Fruit fly (Drosophila melanogaster): ENCODE data around the gene Lmpt.

The Lmpt gene

DNA sequence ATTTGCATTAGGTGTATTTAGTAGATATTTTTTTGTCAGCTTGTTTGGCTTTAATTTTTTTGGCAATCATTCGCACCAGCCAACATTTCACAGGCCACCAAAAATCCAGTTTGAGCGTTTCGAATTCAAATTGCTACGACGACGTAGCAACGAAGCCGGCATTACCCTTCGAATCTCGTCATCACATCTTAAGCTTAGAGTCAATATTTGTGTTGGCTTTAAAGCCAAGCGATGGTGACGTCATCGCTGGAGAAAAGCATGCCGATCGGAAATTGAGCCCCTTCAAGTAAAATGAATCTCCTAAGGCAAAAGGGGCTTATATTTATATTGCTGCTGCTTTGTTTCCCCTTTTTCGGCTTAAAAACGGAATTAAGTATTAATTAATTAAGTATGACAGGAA, 6.5 kb downstream of the Lmpt start:
- TF ChIP-seq insv (optimal IDR thresholded peaks at IDR 0.05) (no peak), psq (optimal IDR thresholded peaks at IDR 0.05) (no peak), Myc (optimal IDR thresholded peaks at IDR 0.05) (no peak), ttk (optimal IDR thresholded peaks at IDR 0.05) (no peak), Sin3A (optimal IDR thresholded peaks at IDR 0.05) (no peak), h (optimal IDR thresholded peaks at IDR 0.05) (no peak)

DNA sequence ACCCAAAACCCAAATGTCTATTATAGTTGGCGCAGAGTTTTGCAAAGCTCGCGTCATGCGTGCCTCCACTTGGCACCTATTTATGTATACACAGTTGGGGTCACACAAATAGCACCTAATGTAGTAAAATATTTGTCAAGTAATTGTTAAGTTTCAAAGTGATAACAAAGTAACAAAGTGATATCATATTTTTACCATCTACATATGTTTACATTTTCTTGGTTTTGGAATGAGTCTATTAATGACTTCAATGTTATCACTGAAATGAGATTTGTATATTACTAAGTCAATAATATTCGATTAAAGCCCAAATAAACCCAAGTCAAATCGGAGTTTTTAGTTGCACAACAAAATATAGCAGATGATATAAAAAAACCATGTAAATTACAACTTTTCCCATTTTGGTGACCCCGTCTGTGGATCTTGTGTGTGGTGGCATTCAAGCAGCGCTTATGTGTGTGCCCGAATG, 7.4 kb downstream of the Lmpt start:
- no peak for TF ChIP-seq ttk (optimal IDR thresholded peaks at IDR 0.05)
- TF ChIP-seq Myc (optimal IDR thresholded peaks at IDR 0.05), result no peak
- TF ChIP-seq psq (optimal IDR thresholded peaks at IDR 0.05), result no peak
- no peak for TF ChIP-seq insv (optimal IDR thresholded peaks at IDR 0.05)
- TF ChIP-seq h (optimal IDR thresholded peaks at IDR 0.05), result no peak
- TF ChIP-seq Sin3A (optimal IDR thresholded peaks at IDR 0.05), result no peak

DNA sequence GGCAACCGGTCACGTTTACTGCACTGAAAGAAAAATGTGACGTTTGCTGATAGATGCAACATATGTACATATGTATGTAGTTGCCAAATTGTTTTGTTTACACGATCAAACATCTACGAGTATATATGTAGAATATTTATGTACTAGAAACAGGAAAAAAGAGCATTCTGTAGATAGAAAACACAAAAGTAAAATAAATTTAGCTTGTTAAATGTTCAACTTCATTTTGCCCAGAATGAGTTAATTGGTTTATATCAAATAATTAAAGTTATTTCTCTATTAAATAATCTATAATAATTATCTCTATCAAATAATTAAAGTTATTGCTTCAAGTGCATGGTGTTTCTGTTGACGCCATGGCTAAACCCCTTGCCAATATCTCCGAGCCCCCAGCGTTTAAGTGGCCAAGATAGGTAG, 8.0 kb downstream of the Lmpt start:
- TF ChIP-seq Sin3A (optimal IDR thresholded peaks at IDR 0.05) (no peak), psq (optimal IDR thresholded peaks at IDR 0.05) (no peak), insv (optimal IDR thresholded peaks at IDR 0.05) (no peak), h (optimal IDR thresholded peaks at IDR 0.05) (no peak), ttk (optimal IDR thresholded peaks at IDR 0.05) (no peak), Myc (optimal IDR thresholded peaks at IDR 0.05) (no peak)

DNA sequence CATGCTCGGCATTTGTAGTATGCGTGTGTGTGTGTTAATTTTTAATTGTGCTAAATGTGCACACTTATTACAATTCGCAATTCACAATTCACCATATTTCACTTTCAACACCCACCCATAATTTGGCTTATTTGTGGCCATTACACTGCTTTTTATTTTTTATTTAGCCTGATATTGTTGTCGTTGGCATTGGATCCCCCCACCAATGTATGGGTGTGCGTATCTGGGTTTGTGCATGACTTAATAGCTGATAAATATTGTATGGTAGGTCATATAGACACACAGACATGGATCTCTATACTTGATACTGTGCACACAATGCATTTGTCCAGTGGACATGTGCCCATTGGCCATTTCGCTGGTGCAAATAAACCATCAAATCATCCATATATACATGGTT, 8.6 kb downstream of the Lmpt start:
- no peak for TF ChIP-seq psq (optimal IDR thresholded peaks at IDR 0.05)
- no peak for TF ChIP-seq ttk (optimal IDR thresholded peaks at IDR 0.05)
- no peak for TF ChIP-seq Sin3A (optimal IDR thresholded peaks at IDR 0.05)
- no peak for TF ChIP-seq Myc (optimal IDR thresholded peaks at IDR 0.05)
- no peak for TF ChIP-seq h (optimal IDR thresholded peaks at IDR 0.05)
- TF ChIP-seq insv (optimal IDR thresholded peaks at IDR 0.05), result no peak

DNA sequence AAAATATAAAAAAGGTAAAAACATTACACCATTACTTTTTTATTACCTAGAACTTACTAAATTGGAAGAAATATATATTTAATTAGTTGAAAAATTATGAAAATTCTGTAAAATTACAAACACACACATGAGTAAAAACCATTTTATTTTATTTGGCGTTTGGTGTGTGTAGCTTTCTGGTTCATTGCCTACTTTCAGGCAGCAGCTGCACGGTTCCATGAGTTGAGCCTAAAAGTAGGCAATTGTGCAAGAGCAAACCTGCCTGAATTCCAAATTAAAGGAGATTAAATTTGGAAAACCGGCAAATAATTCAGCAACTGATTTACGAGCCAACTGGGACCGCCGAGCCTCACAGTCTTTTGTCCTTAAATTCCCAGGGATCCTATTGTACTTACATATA, 10.4 kb downstream of the Lmpt start:
- TF ChIP-seq Sin3A (optimal IDR thresholded peaks at IDR 0.05) (no peak), h (optimal IDR thresholded peaks at IDR 0.05) (no peak), insv (optimal IDR thresholded peaks at IDR 0.05) (no peak), Myc (optimal IDR thresholded peaks at IDR 0.05) (no peak), ttk (optimal IDR thresholded peaks at IDR 0.05) (no peak), psq (optimal IDR thresholded peaks at IDR 0.05) (no peak)

DNA sequence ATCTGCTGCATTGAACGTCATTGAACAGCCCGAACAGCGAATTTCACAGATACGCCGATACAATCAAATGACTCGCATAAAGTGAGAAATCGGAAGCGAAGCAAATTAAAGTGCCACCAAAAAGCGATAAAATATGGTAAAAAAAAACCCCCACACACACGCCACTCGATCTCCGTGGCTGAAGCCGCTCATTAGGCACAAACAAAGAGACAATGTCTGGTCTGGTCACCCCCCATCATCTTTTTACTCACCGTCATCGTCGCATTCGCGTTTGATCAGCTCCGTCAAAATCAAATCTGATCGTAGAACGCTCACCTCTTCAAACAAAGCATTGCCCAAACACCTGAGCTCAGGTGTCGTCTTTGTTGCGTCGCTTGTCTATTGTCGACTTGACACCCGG, 10.9 kb downstream of the Lmpt start:
- TF ChIP-seq insv (optimal IDR thresholded peaks at IDR 0.05), result no peak
- TF ChIP-seq h (optimal IDR thresholded peaks at IDR 0.05), result no peak

DNA sequence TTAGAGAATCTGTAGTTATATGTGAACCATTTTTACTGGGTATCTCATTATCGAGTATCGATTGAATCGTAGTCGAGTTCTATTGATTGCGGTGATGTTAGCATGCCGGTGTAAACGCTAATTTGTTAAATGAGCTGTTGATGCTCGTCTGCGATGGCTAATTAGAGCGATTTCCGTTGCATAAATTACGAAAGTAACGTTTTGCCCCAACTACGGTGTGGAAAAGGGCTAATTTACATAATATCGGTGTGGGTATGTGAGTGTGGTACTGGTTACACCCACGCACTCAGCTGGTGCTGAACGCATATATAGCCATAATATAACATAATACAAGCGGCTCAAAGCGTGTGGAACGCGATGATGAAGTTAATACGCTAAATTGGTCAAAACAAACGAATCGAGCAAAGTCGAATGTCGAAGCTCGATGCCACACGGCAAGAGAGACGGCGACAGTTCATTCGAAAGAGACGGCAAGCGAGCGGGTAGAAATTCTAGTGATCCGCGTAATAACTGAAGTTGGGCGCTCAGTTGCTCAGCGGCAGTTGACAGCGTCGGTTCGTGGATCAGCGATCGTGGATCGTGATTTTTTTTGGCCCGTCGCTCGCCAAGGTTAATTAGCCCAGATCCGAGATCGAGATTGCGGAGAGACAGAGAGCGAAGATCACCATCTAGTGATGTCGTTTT, 11.8 kb downstream of the Lmpt start, which contains the start of gene CG32170:
TSS of gene CG32170 (plus strand) at position 525 of the 684 bp plus-strand sequence.
- TF ChIP-seq Myc (optimal IDR thresholded peaks at IDR 0.05), result no peak
- TF ChIP-seq insv (optimal IDR thresholded peaks at IDR 0.05), result no peak
- no peak for TF ChIP-seq h (optimal IDR thresholded peaks at IDR 0.05)
- TF ChIP-seq Sin3A (optimal IDR thresholded peaks at IDR 0.05), result no peak
- TF ChIP-seq ttk (optimal IDR thresholded peaks at IDR 0.05), result no peak
- TF ChIP-seq psq (optimal IDR thresholded peaks at IDR 0.05), result no peak

DNA sequence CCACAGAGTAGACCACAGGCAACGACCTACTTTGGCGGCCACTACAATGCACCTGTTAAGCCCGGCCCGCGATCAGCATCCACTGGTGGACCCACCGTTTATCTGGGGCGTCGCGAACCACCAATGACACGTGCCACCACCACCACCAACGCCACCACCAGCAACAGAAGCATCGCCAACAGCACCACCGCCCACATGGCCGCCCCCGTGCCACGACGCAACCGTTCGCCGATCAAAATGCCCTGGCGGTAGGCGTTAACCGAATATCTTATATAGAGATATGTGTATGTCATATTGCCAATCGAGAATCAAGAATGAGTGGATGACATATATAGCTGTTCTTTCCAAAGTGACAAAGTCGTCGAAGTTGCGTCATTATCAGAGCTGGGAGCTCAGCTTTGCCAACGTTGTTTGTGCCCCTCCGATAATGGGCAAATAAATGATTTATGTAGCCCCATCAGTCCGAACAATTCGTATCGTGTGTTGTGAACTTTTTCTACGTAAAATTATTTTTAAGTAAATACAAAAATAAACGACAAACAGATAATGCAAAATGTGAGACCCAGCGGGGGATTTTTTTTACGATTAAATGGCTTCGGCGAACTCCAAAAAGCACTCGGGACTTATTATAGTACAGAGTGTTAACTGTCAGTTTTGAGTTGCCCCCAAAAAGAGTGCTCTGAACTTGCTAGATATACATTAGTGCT, 13.9 kb downstream of the Lmpt start:
- TF ChIP-seq ttk (optimal IDR thresholded peaks at IDR 0.05) (no peak), Myc (optimal IDR thresholded peaks at IDR 0.05) (no peak), insv (optimal IDR thresholded peaks at IDR 0.05) (no peak), psq (optimal IDR thresholded peaks at IDR 0.05) (no peak), Sin3A (optimal IDR thresholded peaks at IDR 0.05) (no peak)

DNA sequence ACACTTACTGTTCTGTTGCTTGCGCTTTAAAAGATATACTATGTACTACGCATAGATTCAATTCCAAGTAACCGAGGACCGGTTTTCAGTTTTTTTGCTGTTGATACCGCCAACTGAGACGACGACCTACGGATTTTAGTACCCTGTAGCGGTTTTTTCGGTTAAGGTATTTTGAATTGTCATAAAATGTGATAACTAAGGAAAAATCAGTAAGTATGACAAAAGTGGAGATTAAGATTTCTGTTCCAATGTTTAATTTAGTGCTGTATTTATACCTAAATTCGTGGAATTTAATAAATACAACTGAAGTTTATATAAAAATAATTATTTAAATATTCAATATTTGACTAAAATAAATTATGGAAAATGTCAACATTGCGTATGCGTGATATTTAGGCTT, 16.0 kb downstream of the Lmpt start:
- TF ChIP-seq Myc (optimal IDR thresholded peaks at IDR 0.05) (no peak), ttk (optimal IDR thresholded peaks at IDR 0.05) (no peak), h (optimal IDR thresholded peaks at IDR 0.05) (no peak), Sin3A (optimal IDR thresholded peaks at IDR 0.05) (no peak)

DNA sequence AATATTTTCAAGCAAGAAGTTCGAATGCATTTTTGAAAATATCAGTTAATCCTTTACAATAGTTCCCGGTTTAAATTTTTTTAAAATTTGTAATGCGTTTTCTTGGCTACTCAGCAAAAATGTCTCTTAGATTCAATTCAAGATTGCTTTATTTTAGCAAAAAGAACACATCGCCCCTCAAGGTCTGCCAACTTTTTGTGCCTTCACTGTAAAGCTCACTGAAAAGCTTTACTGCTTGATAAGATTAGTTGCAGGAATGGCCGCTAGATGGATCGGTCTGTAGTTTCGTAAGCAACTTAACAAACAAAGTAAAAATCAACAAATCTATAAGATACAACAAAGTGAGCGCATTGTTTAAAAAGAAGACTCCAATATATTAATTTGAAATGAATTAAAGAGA, 18.9 kb downstream of the Lmpt start:
- TF ChIP-seq insv (optimal IDR thresholded peaks at IDR 0.05) (no peak), h (optimal IDR thresholded peaks at IDR 0.05) (no peak), Sin3A (optimal IDR thresholded peaks at IDR 0.05) (no peak), psq (optimal IDR thresholded peaks at IDR 0.05) (no peak), Myc (optimal IDR thresholded peaks at IDR 0.05) (no peak), ttk (optimal IDR thresholded peaks at IDR 0.05) (no peak)

DNA sequence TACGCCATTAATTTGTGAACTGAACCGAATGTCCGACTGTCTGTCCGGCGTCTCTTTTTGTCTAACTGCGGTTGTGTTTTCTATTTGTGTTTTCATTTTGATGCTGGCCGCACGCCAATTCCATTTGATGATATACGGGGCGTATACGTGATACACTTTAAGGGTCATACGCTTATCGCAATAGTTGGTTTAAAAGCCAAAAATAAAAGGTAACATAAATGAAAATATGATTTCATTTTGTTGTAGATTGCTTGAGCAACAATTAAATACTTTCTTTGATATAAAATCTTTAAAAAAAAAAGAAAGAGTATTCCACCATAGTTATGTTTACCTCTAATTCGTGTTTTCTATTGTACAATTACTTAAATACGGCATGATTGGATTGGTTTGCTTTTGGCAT, 19.9 kb downstream of the Lmpt start:
- TF ChIP-seq psq (optimal IDR thresholded peaks at IDR 0.05) (no peak), Sin3A (optimal IDR thresholded peaks at IDR 0.05) (no peak), h (optimal IDR thresholded peaks at IDR 0.05) (no peak), ttk (optimal IDR thresholded peaks at IDR 0.05) (no peak), insv (optimal IDR thresholded peaks at IDR 0.05) (no peak), Myc (optimal IDR thresholded peaks at IDR 0.05) (no peak)

DNA sequence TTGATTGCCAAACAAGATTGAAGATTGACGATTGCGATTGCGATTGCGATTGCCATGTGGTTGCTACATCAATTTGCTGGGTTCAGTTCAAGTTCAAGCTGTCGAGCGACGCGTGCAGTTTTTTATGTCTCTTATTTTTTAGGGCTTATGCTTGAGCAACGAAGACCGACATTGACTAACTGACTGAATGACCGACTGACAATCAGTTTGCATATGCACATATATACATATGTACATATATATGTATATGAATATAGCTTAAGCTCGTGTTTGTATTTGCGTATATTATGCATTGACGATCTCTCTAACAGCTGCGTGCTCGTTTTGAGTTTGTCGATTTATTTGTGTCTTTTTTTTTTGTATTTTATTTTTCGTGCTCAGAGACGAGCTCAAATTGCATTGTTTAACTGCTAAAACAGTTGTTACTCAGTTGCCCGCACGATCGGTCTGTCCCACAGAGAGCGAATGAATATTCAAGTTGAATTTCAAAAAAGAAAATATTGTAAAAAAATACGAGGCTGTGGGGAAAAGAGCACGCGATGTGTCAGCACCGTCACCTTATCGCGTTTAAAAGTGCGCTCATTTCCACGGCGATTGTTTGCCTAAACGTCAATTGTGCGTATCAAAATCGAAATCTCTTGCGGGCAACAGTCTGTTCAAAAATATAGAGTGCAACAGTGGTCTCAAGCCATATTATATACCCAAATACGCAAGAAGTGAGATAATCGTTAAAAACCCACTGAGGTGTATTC, 21.3 kb downstream of the Lmpt start:
- no peak for TF ChIP-seq Sin3A (optimal IDR thresholded peaks at IDR 0.05)
- TF ChIP-seq psq (optimal IDR thresholded peaks at IDR 0.05), result no peak
- no peak for TF ChIP-seq ttk (optimal IDR thresholded peaks at IDR 0.05)
- TF ChIP-seq insv (optimal IDR thresholded peaks at IDR 0.05), result no peak
- TF ChIP-seq h (optimal IDR thresholded peaks at IDR 0.05), result no peak
- TF ChIP-seq Myc (optimal IDR thresholded peaks at IDR 0.05), result no peak
